Fruit fly (Drosophila melanogaster) whole organism, embryonic: ENCODE data around the gene CG31268.
A peak's percentile ranks its signal among the peaks of the same experiment; 100 is the strongest.

Experiments
- ATbp ChIP-seq: fragments of 200-800 bp; sonication (Bioruptor generic); optimal IDR thresholded peaks from 2 replicates; lab custom pipeline; 2017; ENCODE audit warnings: missing biosample characterization, mild to moderate bottlenecking, missing genetic modification characterization, missing genetic modification reagents
- Asciz ChIP-seq: fragments of 200-800 bp; sonication (Bioruptor generic); optimal IDR thresholded peaks from 2 replicates; lab custom pipeline; 2017; ENCODE audit warnings: missing biosample characterization, mild to moderate bottlenecking, missing genetic modification characterization, missing genetic modification reagents
- B-H2 ChIP-seq: fragments of 200-800 bp; sonication (Bioruptor generic); optimal IDR thresholded peaks from 2 replicates; lab custom pipeline; 2018; ENCODE audit warnings: missing biosample characterization, mild to moderate bottlenecking, missing genetic modification characterization
- CG10267 ChIP-seq: fragments of 200-800 bp; sonication (Bioruptor generic); optimal IDR thresholded peaks from 2 replicates; lab custom pipeline; 2018; ENCODE audit warnings: missing biosample characterization, mild to moderate bottlenecking, missing genetic modification characterization, moderate library complexity
- CG10431 ChIP-seq: fragments of 200-800 bp; sonication (Bioruptor generic); optimal IDR thresholded peaks from 3 replicates; lab custom pipeline; 2018; ENCODE audit warnings: missing biosample characterization, mild to moderate bottlenecking, missing genetic modification characterization
- CG10565 ChIP-seq: fragments of 200-800 bp; sonication (Bioruptor generic); optimal IDR thresholded peaks from 3 replicates; lab custom pipeline; 2016; ENCODE audit warnings: missing biosample characterization, mild to moderate bottlenecking, missing genetic modification characterization
- CG11247 ChIP-seq: fragments of 200-800 bp; sonication (Bioruptor generic); IDR thresholded peaks from 2 replicates; pipeline ENCODE4 v1.3.6; 2022; ENCODE audit warnings: missing biosample characterization, missing genetic modification characterization
- CG11398 ChIP-seq: fragments of 200-800 bp; sonication (Bioruptor generic); optimal IDR thresholded peaks from 2 replicates; lab custom pipeline; 2016; ENCODE audit warnings: missing biosample characterization, missing genetic modification characterization
- CG11695 ChIP-seq: fragments of 200-800 bp; sonication (Bioruptor generic); IDR thresholded peaks from 3 replicates; pipeline ENCODE4 v1.3.6; 2022; ENCODE audit warnings: missing biosample characterization, missing genetic modification characterization
- CG12236 ChIP-seq: fragments of 200-800 bp; sonication (Bioruptor generic); optimal IDR thresholded peaks from 2 replicates; lab custom pipeline; 2016; ENCODE audit warnings: missing biosample characterization, missing genetic modification characterization
- CG12769 ChIP-seq: fragments of 200-800 bp; sonication (Bioruptor generic); optimal IDR thresholded peaks from 2 replicates; lab custom pipeline; 2019; ENCODE audit warnings: missing biosample characterization, mild to moderate bottlenecking, missing genetic modification characterization, moderate library complexity
- CG12942 ChIP-seq: fragments of 200-800 bp; sonication (Bioruptor generic); optimal IDR thresholded peaks from 3 replicates; lab custom pipeline; 2016; ENCODE audit warnings: missing biosample characterization, missing genetic modification characterization
- CG13424 ChIP-seq: fragments of 200-800 bp; sonication (Bioruptor generic); optimal IDR thresholded peaks from 2 replicates; lab custom pipeline; 2019; ENCODE audit warnings: missing biosample characterization, mild to moderate bottlenecking, missing genetic modification characterization, moderate library complexity
- CG14441 ChIP-seq: fragments of 200-800 bp; sonication (Bioruptor generic); IDR thresholded peaks from 2 replicates; pipeline ENCODE4 v1.3.6; 2022; ENCODE audit warnings: missing biosample characterization, missing genetic modification characterization
- CG18619 ChIP-seq: fragments of 200-800 bp; sonication (Bioruptor generic); optimal IDR thresholded peaks from 3 replicates; lab custom pipeline; 2017; ENCODE audit warnings: missing biosample characterization, mild to moderate bottlenecking, missing genetic modification characterization
- CG2875 ChIP-seq: fragments of 200-800 bp; sonication (Bioruptor generic); optimal IDR thresholded peaks from 2 replicates; lab custom pipeline; 2017; ENCODE audit warnings: missing biosample characterization, mild to moderate bottlenecking, missing genetic modification characterization, missing genetic modification reagents
- CG3847 ChIP-seq: fragments of 200-800 bp; sonication (Bioruptor generic); IDR thresholded peaks from 2 replicates; pipeline ENCODE4 v1.3.6; 2022; ENCODE audit warnings: missing biosample characterization, missing genetic modification characterization
- CG4328 ChIP-seq: fragments of 200-800 bp; sonication (Bioruptor generic); optimal IDR thresholded peaks from 3 replicates; lab custom pipeline; 2017; ENCODE audit warnings: missing biosample characterization, missing genetic modification reagents, missing genetic modification characterization
- CG7556 ChIP-seq: fragments of 200-800 bp; sonication (Bioruptor generic); optimal IDR thresholded peaks from 2 replicates; lab custom pipeline; 2017; ENCODE audit warnings: missing biosample characterization, mild to moderate bottlenecking, missing genetic modification characterization
- CG9437 ChIP-seq: fragments of 200-800 bp; sonication (Bioruptor generic); optimal IDR thresholded peaks from 2 replicates; lab custom pipeline; 2018; ENCODE audit warnings: missing biosample characterization, mild to moderate bottlenecking, missing genetic modification characterization
- CTCF ChIP-seq: fragments of 200-800 bp; sonication (Bioruptor generic); optimal IDR thresholded peaks from 2 replicates; lab custom pipeline; 2017; ENCODE audit warnings: missing biosample characterization, mild to moderate bottlenecking, missing genetic modification characterization, moderate library complexity
- Dad ChIP-seq: fragments of 200-800 bp; sonication (Bioruptor generic); optimal IDR thresholded peaks from 3 replicates; lab custom pipeline; 2016; ENCODE audit warnings: missing biosample characterization, missing genetic modification characterization
- Deaf1 ChIP-seq: fragments of 200-800 bp; optimal IDR thresholded peaks from 3 replicates; lab custom pipeline; 2019; ENCODE audit warnings: missing biosample characterization, mild to moderate bottlenecking, missing genetic modification characterization, moderate library complexity
- GATAe ChIP-seq: fragments of 200-800 bp; sonication (Bioruptor generic); conservative IDR thresholded peaks from 2 replicates; pipeline ENCODE4 v1.3.6; 2022; ENCODE audit warnings: missing biosample characterization, missing genetic modification characterization
- Gsc ChIP-seq: fragments of 200-800 bp; sonication (Bioruptor generic); IDR thresholded peaks from 2 replicates; pipeline ENCODE4 v1.3.6; 2022; ENCODE audit warnings: missing biosample characterization, missing genetic modification characterization
- HmgZ ChIP-seq: fragments of 200-800 bp; sonication (Bioruptor generic); optimal IDR thresholded peaks from 2 replicates; lab custom pipeline; 2018; ENCODE audit warnings: missing biosample characterization, mild to moderate bottlenecking, missing genetic modification characterization
- Hr78 ChIP-seq, 2 experiments: fragments of 200-800 bp in 1 of 2; fragments of >200 bp in 1 of 2; sonication (Bioruptor generic) in 1 of 2; optimal IDR thresholded peaks; 2 replicates each; lab custom pipeline; 2017 to 2019; ENCODE audit warnings: missing biosample characterization in 2 of 2, missing genetic modification characterization in 2 of 2, mild to moderate bottlenecking in 1 of 2, moderate library complexity in 1 of 2
- Taf1 ChIP-seq: fragments of 200-800 bp; sonication (Bioruptor generic); IDR thresholded peaks from 2 replicates; pipeline ENCODE4 v1.3.6; 2022; ENCODE audit warnings: missing biosample characterization, missing genetic modification characterization
- abd-A ChIP-seq: fragments of 200-800 bp; sonication (Bioruptor generic); optimal IDR thresholded peaks from 3 replicates; lab custom pipeline; 2019; ENCODE audit warnings: missing biosample characterization, mild to moderate bottlenecking, missing genetic modification characterization, moderate library complexity
- amos ChIP-seq: fragments of 200-800 bp; sonication (Bioruptor generic); IDR thresholded peaks from 2 replicates; pipeline ENCODE4 v1.3.6; 2022; ENCODE audit warnings: missing biosample characterization, missing genetic modification characterization; ENCODE audit not compliant: partially characterized antibody
- ato ChIP-seq: fragments of 200-800 bp; sonication (Bioruptor generic); IDR thresholded peaks from 2 replicates; pipeline ENCODE4 v1.3.6; 2022; ENCODE audit warnings: missing biosample characterization, missing genetic modification characterization; ENCODE audit not compliant: partially characterized antibody
- cas ChIP-seq: fragments of 200-800 bp; sonication (Bioruptor generic); IDR thresholded peaks from 2 replicates; pipeline ENCODE4 v1.3.6; 2022; ENCODE audit warnings: missing biosample characterization, missing genetic modification characterization
- dan ChIP-seq: fragments of 200-800 bp; sonication (Bioruptor generic); IDR thresholded peaks from 2 replicates; pipeline ENCODE4 v1.3.6; 2022; ENCODE audit warnings: missing biosample characterization, missing genetic modification characterization
- fru ChIP-seq: fragments of >200 bp; optimal IDR thresholded peaks from 2 replicates; lab custom pipeline; 2017
- gce ChIP-seq: fragments of 200-800 bp; sonication (Bioruptor generic); IDR thresholded peaks from 3 replicates; pipeline ENCODE4 v1.3.6; 2022; ENCODE audit warnings: missing biosample characterization, missing genetic modification characterization
- kay ChIP-seq: fragments of 200-800 bp; sonication (Bioruptor generic); optimal IDR thresholded peaks from 2 replicates; lab custom pipeline; 2016; ENCODE audit warnings: missing biosample characterization, missing genetic modification characterization
- lbe ChIP-seq: fragments of 200-800 bp; sonication (Bioruptor generic); optimal IDR thresholded peaks from 2 replicates; lab custom pipeline; 2016; ENCODE audit warnings: missing biosample characterization, mild to moderate bottlenecking, missing genetic modification characterization
- mld ChIP-seq: fragments of 200-800 bp; sonication (Bioruptor generic); IDR thresholded peaks from 3 replicates; pipeline ENCODE4 v1.3.6; 2022; ENCODE audit warnings: missing biosample characterization, missing genetic modification characterization; ENCODE audit not compliant: partially characterized antibody
- org-1 ChIP-seq: fragments of 200-800 bp; sonication (Bioruptor generic); optimal IDR thresholded peaks from 2 replicates; lab custom pipeline; 2017; ENCODE audit warnings: missing biosample characterization, missing genetic modification characterization
- pan ChIP-seq, 4 experiments: fragments of >200 bp in 3 of 4; fragments of 200-800 bp in 1 of 4; sonication (Bioruptor generic) in 1 of 4; optimal IDR thresholded peaks in 3 of 4; IDR thresholded peaks in 1 of 4; 2 replicates each; pipeline versions ENCODE4 v1.3.6 to Lab custom; 2017 to 2022; ENCODE audit warnings: missing biosample characterization in 2 of 4, missing genetic modification characterization in 2 of 4, mixed read lengths in 1 of 4
- pb ChIP-seq: fragments of 200-800 bp; sonication (Bioruptor generic); optimal IDR thresholded peaks from 3 replicates; lab custom pipeline; 2016; ENCODE audit warnings: missing biosample characterization, missing genetic modification characterization
- pnt ChIP-seq: fragments of 200-800 bp; sonication (Bioruptor generic); optimal IDR thresholded peaks from 3 replicates; lab custom pipeline; 2016; ENCODE audit warnings: missing biosample characterization, missing genetic modification characterization
- sc ChIP-seq, 3 experiments: fragments of >200 bp in 2 of 3; fragments of 200-800 bp in 1 of 3; sonication (Bioruptor generic) in 1 of 3; optimal IDR thresholded peaks; 2 replicates in 2 of 3; 3 replicates in 1 of 3; lab custom pipeline; 2017; ENCODE audit warnings: mild to moderate bottlenecking in 1 of 3, missing biosample characterization in 1 of 3, missing genetic modification characterization in 1 of 3, missing genetic modification reagents in 1 of 3
- sisA ChIP-seq: fragments of 200-800 bp; sonication (Bioruptor generic); IDR thresholded peaks from 2 replicates; pipeline ENCODE4 v1.3.6; 2022; ENCODE audit warnings: missing biosample characterization, missing genetic modification characterization
- so ChIP-seq: fragments of 200-800 bp; sonication (Bioruptor generic); IDR thresholded peaks from 3 replicates; pipeline ENCODE4 v1.3.6; 2022; ENCODE audit warnings: missing biosample characterization, missing genetic modification characterization
- stc ChIP-seq: fragments of 200-800 bp; sonication (Bioruptor generic); IDR thresholded peaks from 2 replicates; pipeline ENCODE4 v1.3.6; 2022; ENCODE audit warnings: missing biosample characterization, missing genetic modification characterization
- tin ChIP-seq: fragments of 200-800 bp; sonication (Bioruptor generic); optimal IDR thresholded peaks from 3 replicates; lab custom pipeline; 2016; ENCODE audit warnings: missing biosample characterization, missing genetic modification characterization
- tna ChIP-seq: fragments of 200-800 bp; sonication (Bioruptor generic); IDR thresholded peaks from 2 replicates; pipeline ENCODE4 v1.3.6; 2022; ENCODE audit warnings: missing biosample characterization, missing genetic modification characterization; ENCODE audit not compliant: partially characterized antibody
- vnd ChIP-seq: fragments of 200-800 bp; sonication (Bioruptor generic); IDR thresholded peaks from 3 replicates; pipeline ENCODE4 v1.3.6; 2022; ENCODE audit warnings: missing biosample characterization, missing genetic modification characterization; ENCODE audit not compliant: partially characterized antibody
- zen2 ChIP-seq: fragments of 200-800 bp; sonication (Bioruptor generic); IDR thresholded peaks from 3 replicates; pipeline ENCODE4 v1.3.6; 2022; ENCODE audit warnings: missing biosample characterization, missing genetic modification characterization; ENCODE audit not compliant: partially characterized antibody

CG31268 gene

DNA sequence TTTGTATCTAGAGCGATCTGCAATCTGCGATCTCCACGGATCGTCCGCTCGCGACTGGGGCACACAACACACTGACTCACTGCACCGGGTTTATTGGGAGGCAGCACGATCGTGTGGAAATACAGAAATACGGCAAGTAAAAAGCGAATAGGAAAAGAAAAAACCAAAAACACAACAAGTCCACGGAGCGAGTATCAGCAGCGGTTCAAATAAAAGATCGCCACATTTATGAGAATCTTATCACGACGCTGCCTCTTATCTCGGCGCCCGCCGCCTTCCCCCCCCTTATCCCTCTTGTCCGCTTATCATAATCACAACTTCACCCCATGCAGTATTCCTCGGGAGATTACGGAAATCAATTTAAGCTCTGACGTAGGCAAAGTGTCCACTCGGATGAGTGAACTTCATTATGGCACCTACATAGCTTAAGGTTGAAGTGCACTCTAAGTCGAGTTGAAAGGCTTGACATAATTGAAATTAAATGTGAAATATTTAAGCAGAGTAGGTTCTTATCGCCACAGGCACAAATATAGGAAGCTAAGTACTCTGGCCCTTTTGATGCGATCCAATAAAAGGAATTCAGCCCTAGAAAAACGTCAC, 49.4 kb upstream of the CG31268 start, which contains the start of gene AhcyL2 (continued):
- TF ChIP-seq CG12942 (GFP tag; lab: Kevin White, UChicago): no peak
- no peak for TF ChIP-seq abd-A (tag; lab: Kevin White, UChicago)
- TF ChIP-seq CG11398 (GFP tag; lab: Kevin White, UChicago): no peak
- no peak for TF ChIP-seq tna (GFP tag; lab: Robert Waterston, UW)
- TF ChIP-seq stc (GFP tag; lab: Robert Waterston, UW): no peak
- TF ChIP-seq pan (optimal IDR thresholded peaks at IDR 0.05; lab: Kevin White, UChicago): no peak
- no peak for TF ChIP-seq pan (GFP tag; optimal IDR thresholded peaks at IDR 0.05 in 1 of 2, IDR thresholded peaks at IDR 0.05 in 1 of 2)
- no peak for TF ChIP-seq CG3847 (GFP tag; lab: Robert Waterston, UW)
- no peak for TF ChIP-seq dan
- TF ChIP-seq CG4328 (GFP tag; lab: Kevin White, UChicago): no peak
- TF ChIP-seq CG12769 (tag; lab: Kevin White, UChicago): no peak
- no peak for TF ChIP-seq vnd (GFP tag; lab: Robert Waterston, UW)
- TF ChIP-seq pnt (GFP tag; lab: Kevin White, UChicago): no peak
- TF ChIP-seq Taf1 (GFP tag; lab: Robert Waterston, UW): no peak
- TF ChIP-seq Asciz (GFP tag; lab: Kevin White, UChicago): peak; percentile 0
- no peak for TF ChIP-seq CG10431 (GFP tag; lab: Kevin White, UChicago)
- no peak for TF ChIP-seq CG10267 (tag; lab: Kevin White, UChicago)
- TF ChIP-seq sc (optimal IDR thresholded peaks at IDR 0.05; lab: Kevin White, UChicago): no peak
- TF ChIP-seq sc (GFP tag; optimal IDR thresholded peaks at IDR 0.05; lab: Kevin White, UChicago): no peak
- TF ChIP-seq Deaf1 (tag; lab: Kevin White, UChicago): peak; percentile 7
- TF ChIP-seq ato (GFP tag; lab: Robert Waterston, UW): no peak
- TF ChIP-seq so: no peak
- no peak for TF ChIP-seq CG9437 (GFP tag; lab: Kevin White, UChicago)
- no peak for TF ChIP-seq B-H2 (GFP tag; lab: Kevin White, UChicago)
- no peak for TF ChIP-seq org-1 (GFP tag; lab: Kevin White, UChicago)
- TF ChIP-seq lbe (GFP tag; lab: Kevin White, UChicago): peak; percentile 3
- no peak for TF ChIP-seq CG2875 (GFP tag; lab: Kevin White, UChicago)
- TF ChIP-seq CG13424 (tag; lab: Kevin White, UChicago): no peak
- no peak for TF ChIP-seq CG18619 (GFP tag; lab: Kevin White, UChicago)
- no peak for TF ChIP-seq fru (lab: Kevin White, UChicago)
- TF ChIP-seq CG11247 (GFP tag; lab: Robert Waterston, UW): no peak
- no peak for TF ChIP-seq CTCF (GFP tag; lab: Kevin White, UChicago)
- peak; percentile 39 for TF ChIP-seq HmgZ (tag; lab: Kevin White, UChicago)
- no peak for TF ChIP-seq sisA (GFP tag; lab: Robert Waterston, UW)
- no peak for TF ChIP-seq gce (GFP tag; lab: Robert Waterston, UW)
- TF ChIP-seq kay (GFP tag; lab: Kevin White, UChicago): peak; percentile 60
- no peak for TF ChIP-seq amos (GFP tag; lab: Robert Waterston, UW)
- TF ChIP-seq cas: no peak
- no peak for TF ChIP-seq tin
- TF ChIP-seq zen2 (GFP tag; lab: Robert Waterston, UW): no peak
- TF ChIP-seq Hr78 (GFP tag; optimal IDR thresholded peaks at IDR 0.05; lab: Kevin White, UChicago): peak in 1 of 2 experiments; percentile 95
- no peak for TF ChIP-seq ATbp (GFP tag; lab: Kevin White, UChicago)
- no peak for TF ChIP-seq CG10565
- no peak for TF ChIP-seq CG7556 (GFP tag; lab: Kevin White, UChicago)
- no peak for TF ChIP-seq CG12236 (GFP tag; lab: Kevin White, UChicago)
- 0 out of 2 replicates have a peak, but pooled peaks have one; percentile 38 for TF ChIP-seq CG14441 (GFP tag; lab: Robert Waterston, UW)
- TF ChIP-seq Dad: no peak
- no peak for TF ChIP-seq Gsc
- no peak for TF ChIP-seq mld (GFP tag; lab: Robert Waterston, UW)
- TF ChIP-seq CG11695: no peak
- peak; percentile 100 for TF ChIP-seq GATAe (GFP tag; lab: Robert Waterston, UW)
- TF ChIP-seq pb (GFP tag; lab: Kevin White, UChicago): no peak
